Fruit fly (Drosophila melanogaster): Measurements from ENCODE around the gene CG43739.

The CG43739 gene

dm6 chr2L:20864764-20865265 is 53.9 kb downstream of the CG43739 start, which contains the start of gene CG9338 (continued):
- TF ChIP-seq fd59A (GFP tag; optimal IDR thresholded peaks at IDR 0.05), result no peak
- TF ChIP-seq esn (GFP tag; optimal IDR thresholded peaks at IDR 0.05), result peak; percentile 87
- TF ChIP-seq CG11294 (GFP tag; IDR thresholded peaks at IDR 0.05), result peak; percentile 86
- peak; percentile 78; the same call in 2 of the 3 replicates for TF ChIP-seq CG8119 (GFP tag; IDR thresholded peaks at IDR 0.05)
- TF ChIP-seq Blimp-1 (GFP tag; optimal IDR thresholded peaks at IDR 0.05), result peak; percentile 83
- peak; percentile 85 for TF ChIP-seq CG10669 (GFP tag; optimal IDR thresholded peaks at IDR 0.05)
- peak; percentile 84 for TF ChIP-seq topi (GFP tag; optimal IDR thresholded peaks at IDR 0.05)
- TF ChIP-seq Hr4 (GFP tag; optimal IDR thresholded peaks at IDR 0.05), result peak; percentile 77
- peak; percentile 60 for TF ChIP-seq CG16779 (tag; optimal IDR thresholded peaks at IDR 0.05)
- peak; percentile 79 for TF ChIP-seq Sox14 (GFP tag; optimal IDR thresholded peaks at IDR 0.05)
- TF ChIP-seq CG9139 (GFP tag; optimal IDR thresholded peaks at IDR 0.05), result peak; percentile 17
- peak; percentile 67 for TF ChIP-seq spab (GFP tag; optimal IDR thresholded peaks at IDR 0.05)
- peak; percentile 78 for TF ChIP-seq CG11762 (GFP tag; optimal IDR thresholded peaks at IDR 0.05; ENCODE audit: insufficient read depth)
- peak; percentile 73 for TF ChIP-seq CG34406 (GFP tag; optimal IDR thresholded peaks at IDR 0.05)
- peak; percentile 64 for TF ChIP-seq CG11902 (GFP tag; optimal IDR thresholded peaks at IDR 0.05)
- TF ChIP-seq fd85E (GFP tag; optimal IDR thresholded peaks at IDR 0.05), result peak; percentile 57
- TF ChIP-seq Sox15 (GFP tag; optimal IDR thresholded peaks at IDR 0.05), result peak; percentile 63
- no peak for TF ChIP-seq Eip93F (GFP tag; optimal IDR thresholded peaks at IDR 0.05)
- TF ChIP-seq CG32006 (GFP tag; optimal IDR thresholded peaks at IDR 0.05), result peak; percentile 70
- TF ChIP-seq dac (GFP tag; optimal IDR thresholded peaks at IDR 0.05), result peak; percentile 21
- peak; percentile 87 for TF ChIP-seq Gug (GFP tag; IDR thresholded peaks at IDR 0.05)
- TF ChIP-seq Smox (GFP tag; optimal IDR thresholded peaks at IDR 0.05), result peak; percentile 81
- peak; percentile 66 for TF ChIP-seq OdsH (GFP tag; optimal IDR thresholded peaks at IDR 0.05)
- TF ChIP-seq cyc (GFP tag; optimal IDR thresholded peaks at IDR 0.05), result peak; percentile 78
- TF ChIP-seq fkh (GFP tag; optimal IDR thresholded peaks at IDR 0.05), result peak; percentile 67
- TF ChIP-seq Ets96B (tag; optimal IDR thresholded peaks at IDR 0.05), result no peak
- no peak for TF ChIP-seq Hr38 (GFP tag; optimal IDR thresholded peaks at IDR 0.05)
- peak; percentile 77 for TF ChIP-seq CG3919 (GFP tag; optimal IDR thresholded peaks at IDR 0.05)
- peak; percentile 81 for TF ChIP-seq CG15336 (GFP tag; IDR thresholded peaks at IDR 0.05)
- peak; percentile 85 for TF ChIP-seq Met (GFP tag; optimal IDR thresholded peaks at IDR 0.05)
- peak in 1 of 2 experiments; percentile 88 for TF ChIP-seq ss (GFP tag; optimal IDR thresholded peaks at IDR 0.05)
- peak in 1 of 2 experiments; percentile 53 for TF ChIP-seq salr (GFP tag; optimal IDR thresholded peaks at IDR 0.05)
- no peak for TF ChIP-seq CG1621 (tag; optimal IDR thresholded peaks at IDR 0.05)
- peak; percentile 28 for TF ChIP-seq CG4318 (GFP tag; optimal IDR thresholded peaks at IDR 0.05)
- TF ChIP-seq vri (GFP tag; optimal IDR thresholded peaks at IDR 0.05), result peak; percentile 81
- peak; percentile 90 for TF ChIP-seq eg (GFP tag; IDR thresholded peaks at IDR 0.05)

- TF ChIP-seq Blimp-1 (GFP tag; optimal IDR thresholded peaks at IDR 0.05), result no peak
- no peak for TF ChIP-seq fd59A (GFP tag; optimal IDR thresholded peaks at IDR 0.05)
- peak; percentile 7 for TF ChIP-seq fkh (GFP tag; optimal IDR thresholded peaks at IDR 0.05)
- TF ChIP-seq CG8319 (GFP tag; optimal IDR thresholded peaks at IDR 0.05), result no peak
- no peak for TF ChIP-seq achi (GFP tag; optimal IDR thresholded peaks at IDR 0.05)
- TF ChIP-seq Eip78C (GFP tag), result peak; percentile 49
- TF ChIP-seq fd85E (GFP tag; optimal IDR thresholded peaks at IDR 0.05), result no peak
- no peak for TF ChIP-seq Gug (GFP tag; IDR thresholded peaks at IDR 0.05)
- TF ChIP-seq CG9139 (GFP tag; optimal IDR thresholded peaks at IDR 0.05), result no peak
- TF ChIP-seq CG16779 (tag; optimal IDR thresholded peaks at IDR 0.05), result no peak
- TF ChIP-seq CG10631 (GFP tag; optimal IDR thresholded peaks at IDR 0.05), result no peak
- TF ChIP-seq Sox14 (GFP tag; optimal IDR thresholded peaks at IDR 0.05), result no peak
- TF ChIP-seq dac (GFP tag; optimal IDR thresholded peaks at IDR 0.05), result no peak
- no peak for TF ChIP-seq CG7368 (GFP tag; optimal IDR thresholded peaks at IDR 0.05)
- no peak for TF ChIP-seq spab (GFP tag; optimal IDR thresholded peaks at IDR 0.05)
- no peak for TF ChIP-seq CG10669 (GFP tag; optimal IDR thresholded peaks at IDR 0.05)
- no peak for TF ChIP-seq CG31627 (GFP tag; optimal IDR thresholded peaks at IDR 0.05)
Measured at dm6 chr2L:20858371-20859340, 60.1 kb downstream of the CG43739 start, which contains the start of gene bero. Gene bero (plus strand): TSS chr2L:20858695.

Measured in whole organism, prepupa.